Worm (Caenorhabditis elegans) whole organism, L3 larva: ENCODE measurements around the gene srh-279.

Experiments used
- aly-2 ChIP-seq: fragments of 150-350 bp; optimal IDR thresholded peaks from 2 replicates; lab custom pipeline; 2014; ENCODE audit warnings: missing biosample characterization, missing genetic modification characterization
- nhr-28 ChIP-seq: fragments of 150-350 bp; optimal IDR thresholded peaks from 2 replicates; lab custom pipeline; 2014; ENCODE audit warnings: missing biosample characterization, missing genetic modification characterization

DNA sequence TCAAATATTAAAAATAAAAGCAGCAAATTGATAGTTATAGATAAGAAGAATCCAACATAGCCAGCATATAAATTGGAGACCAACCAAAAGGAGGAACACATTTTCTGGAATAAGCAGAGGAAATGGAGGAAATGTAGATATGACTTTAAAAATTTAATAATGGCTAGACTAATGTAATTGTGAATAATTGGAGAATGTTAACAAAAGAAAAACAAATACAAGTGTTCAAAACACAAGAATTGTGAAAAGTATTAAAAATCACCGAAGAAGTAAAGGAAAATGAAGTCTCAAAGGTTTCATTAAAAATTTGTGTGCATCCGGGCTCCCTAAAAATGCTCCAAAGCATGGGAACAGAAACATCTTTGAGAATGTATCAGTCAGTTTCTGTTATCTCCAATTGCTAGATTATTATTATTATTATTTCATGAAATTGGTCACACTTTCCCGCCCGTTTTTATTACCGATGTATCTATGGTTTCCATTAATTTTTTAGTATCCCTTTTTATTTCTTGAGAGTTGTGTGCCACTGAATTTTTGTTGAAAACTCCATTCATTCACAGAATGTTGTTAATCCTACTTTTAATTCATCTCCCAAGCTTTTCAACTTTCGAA lies 30.0 kb upstream of the srh-279 start, which contains the start of the genes str-109 and F10A3.11:
- TF ChIP-seq nhr-28 (tag; lab: Kevin White, UChicago) (no peak), aly-2 (tag; lab: Kevin White, UChicago) (no peak)
